Worm (Caenorhabditis elegans) whole organism, late embryonic: ENCODE results near the gene srlf-23.

Source experiments
- ceh-2 ChIP-seq: sonication (generic microtip); optimal IDR thresholded peaks from 2 replicates; lab custom pipeline; 2016; ENCODE audit warnings: missing genotype, missing genetic modification characterization, missing compliant biosample characterization
- dve-1 ChIP-seq: sonication (generic microtip); optimal IDR thresholded peaks from 2 replicates; lab custom pipeline; 2017; ENCODE audit warnings: antibody characterized with exemption, mild to moderate bottlenecking, missing genetic modification characterization, missing compliant biosample characterization
- fkh-10 ChIP-seq: fragments of 150-350 bp; optimal IDR thresholded peaks from 2 replicates; lab custom pipeline; 2014; ENCODE audit warnings: missing biosample characterization, missing genetic modification reagents, missing genetic modification characterization
- syd-9 ChIP-seq: sonication (generic microtip); optimal IDR thresholded peaks from 2 replicates; lab custom pipeline; 2016; ENCODE audit warnings: mild to moderate bottlenecking, missing genetic modification characterization, moderate library complexity, missing compliant biosample characterization

DNA sequence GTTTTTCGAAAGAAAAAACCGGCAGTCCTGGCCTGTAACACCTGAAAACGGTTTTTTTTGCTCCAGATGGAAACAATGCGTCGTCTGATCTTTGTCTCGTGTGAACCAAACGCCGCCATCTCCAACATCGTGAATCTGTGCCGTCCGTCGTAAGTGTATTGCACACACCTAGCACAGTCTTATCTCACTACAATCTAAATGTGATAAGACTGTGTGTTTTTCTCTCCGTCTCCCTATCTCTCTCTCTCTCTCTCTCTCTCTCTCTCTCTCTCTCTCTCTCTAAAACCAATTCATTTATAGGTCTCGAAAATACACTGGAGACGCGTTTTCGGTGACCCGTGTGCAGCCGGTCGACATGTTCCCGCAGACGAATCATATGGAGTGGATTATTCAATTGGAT is 17.3 kb upstream of the srlf-23 start:
- no peak for TF ChIP-seq fkh-10 (GFP tag; lab: Kevin White, UChicago)
- TF ChIP-seq syd-9: no peak
- no peak for TF ChIP-seq dve-1 (tag; lab: Kevin White, UChicago)
- no peak for TF ChIP-seq ceh-2 (tag; lab: Kevin White, UChicago)
